Fruit fly (Drosophila melanogaster) whole organism, embryonic: ENCODE data around the gene Gorab.
A peak's percentile ranks its signal among the peaks of the same experiment; 100 is the strongest.

Source experiments
- Aef1 ChIP-seq: fragments of 200-800 bp; sonication (Bioruptor generic); IDR thresholded peaks from 3 replicates; pipeline ENCODE4 v1.3.6; 2022; ENCODE audit warnings: missing biosample characterization, missing genetic modification characterization
- Bgb ChIP-seq: fragments of 200-800 bp; sonication (Bioruptor generic); IDR thresholded peaks from 2 replicates; pipeline ENCODE4 v1.3.6; 2022; ENCODE audit warnings: missing biosample characterization, missing genetic modification characterization; ENCODE audit not compliant: partially characterized antibody
- CG10565 ChIP-seq: fragments of 200-800 bp; sonication (Bioruptor generic); optimal IDR thresholded peaks from 3 replicates; lab custom pipeline; 2016; ENCODE audit warnings: missing biosample characterization, mild to moderate bottlenecking, missing genetic modification characterization
- CG12391 ChIP-seq: fragments of 200-800 bp; sonication (Bioruptor generic); optimal IDR thresholded peaks from 3 replicates; lab custom pipeline; 2018; ENCODE audit warnings: missing biosample characterization, mild to moderate bottlenecking, missing genetic modification characterization, moderate library complexity
- CG12769 ChIP-seq: fragments of 200-800 bp; sonication (Bioruptor generic); optimal IDR thresholded peaks from 2 replicates; lab custom pipeline; 2019; ENCODE audit warnings: missing biosample characterization, mild to moderate bottlenecking, missing genetic modification characterization, moderate library complexity
- CG13287 ChIP-seq: fragments of 200-800 bp; sonication (Bioruptor generic); IDR thresholded peaks from 2 replicates; pipeline ENCODE4 v1.3.6; 2022; ENCODE audit warnings: missing biosample characterization, missing genetic modification characterization; ENCODE audit not compliant: partially characterized antibody
- CG14441 ChIP-seq: fragments of 200-800 bp; sonication (Bioruptor generic); IDR thresholded peaks from 2 replicates; pipeline ENCODE4 v1.3.6; 2022; ENCODE audit warnings: missing biosample characterization, missing genetic modification characterization
- CG15073 ChIP-seq: fragments of 200-800 bp; sonication (Bioruptor generic); optimal IDR thresholded peaks from 2 replicates; lab custom pipeline; 2016; ENCODE audit warnings: missing biosample characterization, missing genetic modification characterization
- CG16779 ChIP-seq: fragments of 200-800 bp; sonication (Bioruptor generic); IDR thresholded peaks from 2 replicates; pipeline ENCODE4 v1.3.6; 2022; ENCODE audit warnings: missing biosample characterization, missing genetic modification characterization
- CG2712 ChIP-seq: fragments of 200-800 bp; optimal IDR thresholded peaks from 3 replicates; lab custom pipeline; 2019; ENCODE audit warnings: missing biosample characterization, mild to moderate bottlenecking, missing genetic modification characterization, moderate library complexity
- CG34224 ChIP-seq: fragments of 200-800 bp; sonication (Bioruptor generic); IDR thresholded peaks from 3 replicates; pipeline ENCODE4 v1.3.6; 2022; ENCODE audit warnings: missing biosample characterization, missing genetic modification characterization; ENCODE audit not compliant: partially characterized antibody
- CG34422 ChIP-seq: fragments of 200-800 bp; sonication (Bioruptor generic); IDR thresholded peaks from 3 replicates; pipeline ENCODE4 v1.3.6; 2022; ENCODE audit warnings: missing biosample characterization, missing genetic modification characterization
- CG42726 ChIP-seq: fragments of 200-800 bp; sonication (Bioruptor generic); IDR thresholded peaks from 2 replicates; pipeline ENCODE4 v1.3.6; 2022; ENCODE audit warnings: missing biosample characterization, missing genetic modification characterization; ENCODE audit not compliant: partially characterized antibody
- CG4360 ChIP-seq: fragments of 200-800 bp; sonication (Bioruptor generic); IDR thresholded peaks from 2 replicates; pipeline ENCODE4 v1.3.6; 2022; ENCODE audit warnings: missing biosample characterization, missing genetic modification characterization
- CG6175 ChIP-seq: fragments of 200-800 bp; sonication (Bioruptor generic); IDR thresholded peaks from 3 replicates; pipeline ENCODE4 v1.3.6; 2022; ENCODE audit warnings: missing biosample characterization, missing genetic modification characterization
- CG6765 ChIP-seq: fragments of 200-800 bp; sonication (Bioruptor generic); optimal IDR thresholded peaks from 3 replicates; lab custom pipeline; 2017; ENCODE audit warnings: missing biosample characterization, mild to moderate bottlenecking, missing genetic modification characterization
- CG8765 ChIP-seq: fragments of 200-800 bp; sonication (Bioruptor generic); IDR thresholded peaks from 2 replicates; pipeline ENCODE4 v1.3.6; 2022; ENCODE audit warnings: missing biosample characterization, missing genetic modification characterization
- CG8924 ChIP-seq: fragments of 200-800 bp; optimal IDR thresholded peaks from 3 replicates; lab custom pipeline; 2019; ENCODE audit warnings: missing biosample characterization, mild to moderate bottlenecking, missing genetic modification characterization, moderate library complexity
- CTCF ChIP-seq: fragments of 200-800 bp; sonication (Bioruptor generic); optimal IDR thresholded peaks from 2 replicates; lab custom pipeline; 2017; ENCODE audit warnings: missing biosample characterization, mild to moderate bottlenecking, missing genetic modification characterization, moderate library complexity
- D ChIP-seq, 2 experiments: fragments of 200-800 bp in 1 of 2; fragments of >200 bp in 1 of 2; sonication (Bioruptor generic) in 1 of 2; optimal IDR thresholded peaks; 2 replicates in 1 of 2; 3 replicates in 1 of 2; lab custom pipeline; 2017; ENCODE audit warnings: mild to moderate bottlenecking in 1 of 2, missing biosample characterization in 1 of 2, missing genetic modification characterization in 1 of 2, missing genetic modification reagents in 1 of 2
- Deaf1 ChIP-seq: fragments of 200-800 bp; optimal IDR thresholded peaks from 3 replicates; lab custom pipeline; 2019; ENCODE audit warnings: missing biosample characterization, mild to moderate bottlenecking, missing genetic modification characterization, moderate library complexity
- Doc3 ChIP-seq: fragments of 200-800 bp; sonication (Bioruptor generic); IDR thresholded peaks from 3 replicates; pipeline ENCODE4 v1.3.6; 2022; ENCODE audit warnings: missing biosample characterization, missing genetic modification characterization; ENCODE audit not compliant: partially characterized antibody
- Drgx ChIP-seq: fragments of 200-800 bp; sonication (Bioruptor generic); IDR thresholded peaks from 2 replicates; pipeline ENCODE4 v1.3.6; 2022; ENCODE audit warnings: missing biosample characterization, missing genetic modification characterization
- Eip74EF ChIP-seq, 2 experiments: fragments of 200-800 bp in 1 of 2; fragments of >200 bp in 1 of 2; sonication (Bioruptor generic) in 1 of 2; optimal IDR thresholded peaks; 2 replicates each; lab custom pipeline; 2017 to 2019; ENCODE audit warnings: missing biosample characterization in 2 of 2, missing genetic modification characterization in 2 of 2, mild to moderate bottlenecking in 1 of 2, moderate library complexity in 1 of 2
- HLHmδ ChIP-seq: fragments of 200-800 bp; sonication (Bioruptor generic); optimal IDR thresholded peaks from 2 replicates; lab custom pipeline; 2018; ENCODE audit warnings: missing biosample characterization, mild to moderate bottlenecking, missing genetic modification characterization, moderate library complexity
- Kr ChIP-seq: fragments of 200-800 bp; sonication (Bioruptor generic); optimal IDR thresholded peaks from 2 replicates; lab custom pipeline; 2017; ENCODE audit warnings: missing biosample characterization, mild to moderate bottlenecking, missing genetic modification characterization
- Opbp ChIP-seq: fragments of 200-800 bp; sonication (Bioruptor generic); IDR thresholded peaks from 3 replicates; pipeline ENCODE4 v1.3.6; 2022; ENCODE audit warnings: missing biosample characterization, missing genetic modification characterization; ENCODE audit not compliant: partially characterized antibody
- Rfx ChIP-seq: fragments of 200-800 bp; sonication (Bioruptor generic); IDR thresholded peaks from 2 replicates; pipeline ENCODE4 v1.3.6; 2022; ENCODE audit warnings: missing biosample characterization, missing genetic modification characterization
- Scr ChIP-seq: fragments of 200-800 bp; sonication (Bioruptor generic); IDR thresholded peaks from 2 replicates; pipeline ENCODE4 v1.3.6; 2022; ENCODE audit warnings: missing biosample characterization, missing genetic modification characterization; ENCODE audit not compliant: partially characterized antibody
- ac ChIP-seq: fragments of 200-800 bp; sonication (Bioruptor generic); optimal IDR thresholded peaks from 3 replicates; lab custom pipeline; 2017; ENCODE audit warnings: missing biosample characterization, mild to moderate bottlenecking, missing genetic modification characterization
- amos ChIP-seq: fragments of 200-800 bp; sonication (Bioruptor generic); IDR thresholded peaks from 2 replicates; pipeline ENCODE4 v1.3.6; 2022; ENCODE audit warnings: missing biosample characterization, missing genetic modification characterization; ENCODE audit not compliant: partially characterized antibody
- aop ChIP-seq: fragments of 200-800 bp; sonication (Bioruptor generic); IDR thresholded peaks from 2 replicates; pipeline ENCODE4 v1.3.6; 2022; ENCODE audit warnings: missing biosample characterization, missing genetic modification characterization
- ash1 ChIP-seq: fragments of 200-800 bp; sonication (Bioruptor generic); optimal IDR thresholded peaks from 2 replicates; lab custom pipeline; 2018; ENCODE audit warnings: missing biosample characterization, mild to moderate bottlenecking, missing genetic modification characterization
- ci ChIP-seq: fragments of 200-800 bp; sonication (Bioruptor generic); IDR thresholded peaks from 3 replicates; pipeline ENCODE4 v1.3.6; 2022; ENCODE audit warnings: missing biosample characterization, missing genetic modification characterization
- dimm ChIP-seq: fragments of 200-800 bp; sonication (Bioruptor generic); IDR thresholded peaks from 2 replicates; pipeline ENCODE4 v1.3.6; 2022; ENCODE audit warnings: missing biosample characterization, missing genetic modification characterization
- gfzf ChIP-seq: fragments of 200-800 bp; sonication (Bioruptor generic); optimal IDR thresholded peaks from 2 replicates; lab custom pipeline; 2016; ENCODE audit warnings: missing biosample characterization, mild to moderate bottlenecking, missing genetic modification characterization, moderate library complexity
- hkb ChIP-seq, 2 experiments: fragments of 200-800 bp in 1 of 2; fragments of >200 bp in 1 of 2; sonication (Bioruptor generic) in 1 of 2; IDR thresholded peaks in 1 of 2; optimal IDR thresholded peaks in 1 of 2; 2 replicates each; pipeline versions ENCODE4 v1.3.6 to Lab custom; 2017 to 2022; ENCODE audit warnings: missing biosample characterization in 1 of 2, missing genetic modification characterization in 1 of 2
- insv ChIP-seq, 2 experiments: fragments of 200-800 bp; sonication (Bioruptor generic); optimal IDR thresholded peaks; 3 replicates each; lab custom pipeline; 2016 to 2018; ENCODE audit warnings: missing biosample characterization in 2 of 2, missing genetic modification characterization in 2 of 2
- jumu ChIP-seq: fragments of 200-800 bp; sonication (Bioruptor generic); optimal IDR thresholded peaks from 3 replicates; lab custom pipeline; 2016; ENCODE audit warnings: missing biosample characterization, missing genetic modification characterization
- otp ChIP-seq: fragments of 200-800 bp; sonication (Bioruptor generic); IDR thresholded peaks from 3 replicates; pipeline ENCODE4, ENCODE4 v1.3.6; 2022; ENCODE audit warnings: missing biosample characterization, missing genetic modification characterization
- pho ChIP-seq: fragments of 200-800 bp; sonication (Bioruptor generic); optimal IDR thresholded peaks from 2 replicates; lab custom pipeline; 2016; ENCODE audit warnings: missing biosample characterization, missing genetic modification characterization
- pros ChIP-seq: fragments of 200-800 bp; sonication (Bioruptor generic); optimal IDR thresholded peaks from 3 replicates; lab custom pipeline; 2019; ENCODE audit warnings: missing biosample characterization, mild to moderate bottlenecking, missing genetic modification characterization, moderate library complexity
- psq ChIP-seq: fragments of 200-800 bp; sonication (Bioruptor generic); optimal IDR thresholded peaks from 2 replicates; lab custom pipeline; 2017; ENCODE audit warnings: missing biosample characterization, missing genetic modification characterization
- rib ChIP-seq: fragments of 200-800 bp; sonication (Bioruptor generic); IDR thresholded peaks from 2 replicates; pipeline ENCODE4 v1.3.6; 2022; ENCODE audit warnings: missing biosample characterization, missing genetic modification characterization
- sim ChIP-seq: fragments of 200-800 bp; sonication (Bioruptor generic); IDR thresholded peaks from 2 replicates; pipeline ENCODE4 v1.3.6; 2022; ENCODE audit warnings: missing biosample characterization, missing genetic modification characterization
- so ChIP-seq: fragments of 200-800 bp; sonication (Bioruptor generic); IDR thresholded peaks from 3 replicates; pipeline ENCODE4 v1.3.6; 2022; ENCODE audit warnings: missing biosample characterization, missing genetic modification characterization
- sob ChIP-seq: fragments of 200-800 bp; sonication (Bioruptor generic); IDR thresholded peaks from 2 replicates; pipeline ENCODE4 v1.3.6; 2022; ENCODE audit warnings: missing biosample characterization, missing genetic modification characterization

Gorab gene

DNA sequence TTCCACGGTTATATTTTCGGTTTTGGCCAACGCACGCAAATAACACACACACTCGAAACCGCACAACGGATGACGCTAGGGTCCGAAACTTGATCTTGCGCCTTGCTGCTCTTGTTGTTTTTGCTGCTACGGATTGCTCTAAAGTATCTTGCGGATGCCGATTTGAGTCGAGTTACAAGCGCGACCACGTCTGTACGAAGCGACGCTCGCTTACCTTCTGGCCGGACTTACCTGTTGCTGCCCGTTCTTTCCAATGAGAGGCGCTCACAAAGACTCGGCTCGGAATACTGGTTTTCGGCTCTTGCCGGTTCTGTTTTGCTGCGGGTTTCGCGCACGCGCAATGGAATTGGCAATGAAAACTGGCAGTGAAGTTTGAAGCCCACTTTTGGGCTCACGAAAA is 49.3 kb downstream of the Gorab start, which contains the start of gene Cad74A (continued):
- TF ChIP-seq CG8765 (GFP tag; lab: Robert Waterston, UW) = 0 out of 2 replicates have a peak, but pooled peaks have one; percentile 21
- 0 out of 2 replicates have a peak, but pooled peaks have one; percentile 22 for TF ChIP-seq sob
- peak; percentile 27 for TF ChIP-seq HLHmδ (GFP tag; lab: Kevin White, UChicago)
- peak; percentile 9 for TF ChIP-seq ac (GFP tag; lab: Kevin White, UChicago)
- peak; percentile 61 for TF ChIP-seq CG4360 (GFP tag; lab: Robert Waterston, UW)
- TF ChIP-seq pho (GFP tag; lab: Kevin White, UChicago) = no peak
- TF ChIP-seq so (GFP tag; lab: Robert Waterston, UW) = peak; percentile 60; the same call in 2 of the 3 replicates
- peak; percentile 20 for TF ChIP-seq CG2712
- TF ChIP-seq CG10565 (GFP tag; lab: Kevin White, UChicago) = no peak
- no peak for TF ChIP-seq hkb (optimal IDR thresholded peaks at IDR 0.05; lab: Kevin White, UChicago)
- 0 out of 2 replicates have a peak, but pooled peaks have one; percentile 10 for TF ChIP-seq hkb (GFP tag; IDR thresholded peaks at IDR 0.05; lab: Robert Waterston, UW)
- TF ChIP-seq jumu (GFP tag; lab: Kevin White, UChicago) = no peak
- TF ChIP-seq rib (GFP tag; lab: Robert Waterston, UW) = peak; percentile 76
- TF ChIP-seq CG34224 (GFP tag; lab: Robert Waterston, UW) = peak; percentile 30; the same call in 2 of the 3 replicates
- TF ChIP-seq CG34422 (GFP tag; lab: Robert Waterston, UW) = peak; percentile 70; the same call in 1 of the 3 replicates
- peak in 1 of 2 experiments; percentile 5 for TF ChIP-seq Eip74EF (GFP tag; optimal IDR thresholded peaks at IDR 0.05; lab: Kevin White, UChicago)
- TF ChIP-seq CG12391 = no peak
- peak; percentile 18; the same call in 1 of the 2 replicates for TF ChIP-seq Scr
- TF ChIP-seq amos (GFP tag; lab: Robert Waterston, UW) = peak; percentile 44; the same call in 1 of the 2 replicates
- TF ChIP-seq Kr (GFP tag; lab: Kevin White, UChicago) = no peak
- TF ChIP-seq sim (GFP tag; lab: Robert Waterston, UW) = 0 out of 2 replicates have a peak, but pooled peaks have one; percentile 52
- TF ChIP-seq CG6765 (GFP tag; lab: Kevin White, UChicago) = no peak
- no peak for TF ChIP-seq dimm (GFP tag; lab: Robert Waterston, UW)
- TF ChIP-seq Drgx (GFP tag; lab: Robert Waterston, UW) = peak; percentile 38
- peak; percentile 2 for TF ChIP-seq CG8924 (tag; lab: Kevin White, UChicago)
- peak; percentile 50; the same call in 1 of the 3 replicates for TF ChIP-seq Opbp
- peak; percentile 27 for TF ChIP-seq pros (GFP tag; lab: Kevin White, UChicago)
- TF ChIP-seq ash1 (GFP tag; lab: Kevin White, UChicago) = no peak
- 0 out of 3 replicates have a peak, but pooled peaks have one; percentile 44 for TF ChIP-seq CG6175 (GFP tag; lab: Robert Waterston, UW)
- TF ChIP-seq CG16779 (GFP tag; lab: Robert Waterston, UW) = 0 out of 2 replicates have a peak, but pooled peaks have one; percentile 31
- peak; percentile 57 for TF ChIP-seq CG12769
- TF ChIP-seq ci (GFP tag; lab: Robert Waterston, UW) = peak; percentile 52; the same call in 1 of the 3 replicates
- TF ChIP-seq Doc3 (GFP tag; lab: Robert Waterston, UW) = no peak; the same call in 2 of the 3 replicates
- TF ChIP-seq CG13287 (GFP tag; lab: Robert Waterston, UW) = peak; percentile 57
- peak; percentile 12; the same call in 1 of the 3 replicates for TF ChIP-seq Aef1 (GFP tag; lab: Robert Waterston, UW)
- peak; percentile 17 for TF ChIP-seq psq (GFP tag; lab: Kevin White, UChicago)
- TF ChIP-seq CG42726 (GFP tag; lab: Robert Waterston, UW) = peak; percentile 39; the same call in 1 of the 2 replicates
- no peak for TF ChIP-seq gfzf (GFP tag; lab: Kevin White, UChicago)
- TF ChIP-seq Deaf1 (tag; lab: Kevin White, UChicago) = peak; percentile 62
- TF ChIP-seq Bgb = peak; percentile 47; the same call in 1 of the 2 replicates
- 0 out of 2 replicates have a peak, but pooled peaks have one; percentile 2 for TF ChIP-seq aop (GFP tag; lab: Robert Waterston, UW)
- TF ChIP-seq Rfx (GFP tag; lab: Robert Waterston, UW) = 0 out of 2 replicates have a peak, but pooled peaks have one; percentile 19
- peak in 1 of 2 experiments; percentile 81 for TF ChIP-seq insv (GFP tag; optimal IDR thresholded peaks at IDR 0.05; lab: Kevin White, UChicago)
- TF ChIP-seq CTCF (GFP tag; lab: Kevin White, UChicago) = peak; percentile 23
- TF ChIP-seq CG15073 = peak; percentile 22
- peak; percentile 44 for TF ChIP-seq D (optimal IDR thresholded peaks at IDR 0.05; lab: Kevin White, UChicago)
- no peak for TF ChIP-seq D (GFP tag; optimal IDR thresholded peaks at IDR 0.05; lab: Kevin White, UChicago)
- peak; percentile 22; the same call in 1 of the 3 replicates for TF ChIP-seq otp (GFP tag; lab: Robert Waterston, UW)
- 0 out of 2 replicates have a peak, but pooled peaks have one; percentile 27 for TF ChIP-seq CG14441
